Worm (Caenorhabditis elegans) whole organism, mixed stage, embryonic: ENCODE results near the gene mdt-1.2.

Source experiments
- bed-3 ChIP-seq: fragments of 200-800 bp; sonication (Bioruptor generic); optimal IDR thresholded peaks from 3 replicates; lab custom pipeline; 2018; ENCODE audit warnings: mild to moderate bottlenecking, missing genetic modification characterization, moderate library complexity, missing compliant biosample characterization
- blmp-1 ChIP-seq: fragments of 150-350 bp; optimal IDR thresholded peaks from 2 replicates; lab custom pipeline; 2014; ENCODE audit warnings: missing biosample characterization, missing genetic modification characterization
- ceh-39 ChIP-seq: fragments of 150-350 bp; optimal IDR thresholded peaks from 2 replicates; lab custom pipeline; 2014; ENCODE audit warnings: missing biosample characterization, missing genetic modification characterization
- ceh-83 ChIP-seq: fragments of 200-800 bp; sonication (Bioruptor generic); optimal IDR thresholded peaks from 2 replicates; lab custom pipeline; 2018; ENCODE audit warnings: mild to moderate bottlenecking, missing genetic modification characterization, missing compliant biosample characterization
- ces-1 ChIP-seq: fragments of 150-350 bp; optimal IDR thresholded peaks from 2 replicates; lab custom pipeline; 2014; ENCODE audit warnings: missing biosample characterization, missing genetic modification reagents, missing genetic modification characterization
- cnd-1 ChIP-seq: fragments of 200-800 bp; sonication (Bioruptor generic); optimal IDR thresholded peaks from 2 replicates; lab custom pipeline; 2018; ENCODE audit warnings: mild to moderate bottlenecking, missing genetic modification characterization, missing compliant biosample characterization
- drap-1 ChIP-seq: fragments of 200-800 bp; sonication (Bioruptor generic); optimal IDR thresholded peaks from 3 replicates; lab custom pipeline; 2018; ENCODE audit warnings: mild to moderate bottlenecking, missing genetic modification characterization, missing compliant biosample characterization
- elt-1 ChIP-seq: sonication (generic microtip); optimal IDR thresholded peaks from 2 replicates; lab custom pipeline; 2017; ENCODE audit warnings: missing genetic modification characterization, mild to moderate bottlenecking, missing compliant biosample characterization, antibody characterized with exemption, moderate library complexity, borderline replicate concordance; ENCODE audit not compliant: insufficient read depth
- elt-3 ChIP-seq: fragments of 150-350 bp; optimal IDR thresholded peaks from 2 replicates; lab custom pipeline; 2014; ENCODE audit warnings: missing biosample characterization, missing genetic modification characterization
- flh-1 ChIP-seq: fragments of 200-800 bp; sonication (Bioruptor generic); optimal IDR thresholded peaks from 2 replicates; lab custom pipeline; 2018; ENCODE audit warnings: mild to moderate bottlenecking, missing genetic modification characterization, moderate library complexity, missing compliant biosample characterization
- ham-2 ChIP-seq: fragments of 200-800 bp; sonication (Bioruptor generic); optimal IDR thresholded peaks from 2 replicates; lab custom pipeline; 2018; ENCODE audit warnings: mild to moderate bottlenecking, missing genetic modification characterization, missing compliant biosample characterization
- hlh-1 ChIP-seq: fragments of 150-350 bp; optimal IDR thresholded peaks from 2 replicates; lab custom pipeline; 2014; ENCODE audit warnings: missing biosample characterization, missing genetic modification reagents, missing genetic modification characterization
- lin-13 ChIP-seq: fragments of 150-350 bp; optimal IDR thresholded peaks from 2 replicates; lab custom pipeline; 2014; ENCODE audit warnings: missing biosample characterization, missing genetic modification characterization
- mab-5 ChIP-seq: fragments of 150-350 bp; optimal IDR thresholded peaks from 2 replicates; lab custom pipeline; 2014; ENCODE audit warnings: missing biosample characterization, missing genetic modification characterization
- mep-1 ChIP-seq: fragments of 150-350 bp; optimal IDR thresholded peaks from 2 replicates; lab custom pipeline; 2017; ENCODE audit warnings: missing biosample characterization, missing genetic modification reagents, missing genetic modification characterization, inconsistent platforms
- nhr-12 ChIP-seq: fragments of 150-350 bp; optimal IDR thresholded peaks from 2 replicates; lab custom pipeline; 2014; ENCODE audit warnings: missing biosample characterization, missing genetic modification characterization
- nhr-2 ChIP-seq: fragments of 150-350 bp; optimal IDR thresholded peaks from 2 replicates; lab custom pipeline; 2014; ENCODE audit warnings: missing biosample characterization, missing genetic modification characterization
- nhr-237 ChIP-seq: fragments of 150-350 bp; optimal IDR thresholded peaks from 2 replicates; lab custom pipeline; 2014; ENCODE audit warnings: missing biosample characterization, missing genetic modification characterization
- nhr-28 ChIP-seq: fragments of 150-350 bp; optimal IDR thresholded peaks from 2 replicates; lab custom pipeline; 2014; ENCODE audit warnings: missing biosample characterization, missing genetic modification characterization
- nhr-76 ChIP-seq: sonication (generic microtip); optimal IDR thresholded peaks from 2 replicates; lab custom pipeline; 2017; ENCODE audit warnings: missing biosample characterization, missing genetic modification characterization
- pha-4 ChIP-seq: fragments of 150-350 bp; optimal IDR thresholded peaks from 2 replicates; lab custom pipeline; 2018; ENCODE audit warnings: missing biosample characterization, missing genetic modification reagents, missing genetic modification characterization
- sem-2 ChIP-seq: fragments of 200-800 bp; sonication (Bioruptor generic); optimal IDR thresholded peaks from 2 replicates; lab custom pipeline; 2018; ENCODE audit warnings: mild to moderate bottlenecking, missing genetic modification characterization, missing compliant biosample characterization
- sptf-1 ChIP-seq: sonication (generic microtip); optimal IDR thresholded peaks from 2 replicates; lab custom pipeline; 2017; ENCODE audit warnings: mild to moderate bottlenecking, missing genetic modification characterization, moderate library complexity, missing compliant biosample characterization
- tbx-8 ChIP-seq: fragments of 200-800 bp; sonication (Bioruptor generic); optimal IDR thresholded peaks from 2 replicates; lab custom pipeline; 2018; ENCODE audit warnings: mild to moderate bottlenecking, missing genetic modification characterization, moderate library complexity, missing compliant biosample characterization
- unc-120 ChIP-seq: sonication (generic microtip); optimal IDR thresholded peaks from 2 replicates; lab custom pipeline; 2017; ENCODE audit warnings: missing genetic modification characterization, missing compliant biosample characterization; ENCODE audit not compliant: poor library complexity, severe bottlenecking
- unc-39 ChIP-seq: fragments of 150-350 bp; optimal IDR thresholded peaks from 2 replicates; lab custom pipeline; 2014; ENCODE audit warnings: missing biosample characterization, missing genetic modification characterization
- ztf-11 ChIP-seq: fragments of 150-350 bp; optimal IDR thresholded peaks from 2 replicates; lab custom pipeline; 2014; ENCODE audit warnings: missing biosample characterization, missing genetic modification characterization

mdt-1.2 gene

DNA sequence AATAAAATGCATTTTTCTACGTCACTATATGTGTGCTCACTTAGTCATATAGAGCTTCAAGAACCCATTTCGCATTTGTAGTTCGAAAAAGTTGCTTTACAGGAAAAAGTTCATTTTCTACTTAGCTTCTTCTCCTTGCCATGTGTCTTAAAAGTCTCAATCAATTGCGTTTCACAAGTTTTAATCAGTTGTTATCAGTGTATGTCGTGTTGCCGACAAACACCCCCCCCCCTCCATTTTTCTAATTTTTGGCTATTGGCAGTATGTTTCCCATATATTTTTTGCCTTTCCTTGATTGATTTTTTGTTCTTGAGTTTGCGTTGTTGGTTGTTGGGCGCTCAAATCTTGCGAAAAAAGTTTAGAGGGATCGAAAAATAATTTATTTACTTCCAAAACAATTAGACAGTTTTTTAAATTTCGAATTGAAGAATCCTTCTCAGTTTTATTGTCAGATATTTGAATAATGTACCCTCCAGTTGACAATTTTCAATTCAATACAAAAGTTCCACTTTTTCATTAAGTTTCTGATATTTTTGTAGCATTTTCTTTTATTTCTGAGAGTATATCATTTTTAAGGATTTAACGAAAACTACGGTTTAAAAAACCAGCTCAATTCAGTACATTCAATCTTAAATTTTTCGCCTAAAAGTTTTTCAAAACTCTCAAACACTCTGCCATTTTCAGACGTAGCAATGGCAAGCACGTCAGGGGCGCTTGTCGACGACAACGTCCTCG is 34.5 kb downstream of the mdt-1.2 start, which contains the start of gene sid-3:
TSS of gene sid-3 (plus strand) at position 685 of the 735 bp plus-strand sequence.
- no peak for TF ChIP-seq nhr-12 (tag; lab: Kevin White, UChicago)
- no peak for TF ChIP-seq ces-1 (GFP tag; lab: Kevin White, UChicago)
- no peak for TF ChIP-seq nhr-2 (tag; lab: Kevin White, UChicago)
- no peak for TF ChIP-seq ham-2 (GFP tag; lab: Kevin White, UChicago)
- no peak for TF ChIP-seq pha-4 (tag; lab: Kevin White, UChicago)
- TF ChIP-seq ztf-11: no peak
- TF ChIP-seq nhr-76: no peak
- TF ChIP-seq ceh-39: no peak

DNA sequence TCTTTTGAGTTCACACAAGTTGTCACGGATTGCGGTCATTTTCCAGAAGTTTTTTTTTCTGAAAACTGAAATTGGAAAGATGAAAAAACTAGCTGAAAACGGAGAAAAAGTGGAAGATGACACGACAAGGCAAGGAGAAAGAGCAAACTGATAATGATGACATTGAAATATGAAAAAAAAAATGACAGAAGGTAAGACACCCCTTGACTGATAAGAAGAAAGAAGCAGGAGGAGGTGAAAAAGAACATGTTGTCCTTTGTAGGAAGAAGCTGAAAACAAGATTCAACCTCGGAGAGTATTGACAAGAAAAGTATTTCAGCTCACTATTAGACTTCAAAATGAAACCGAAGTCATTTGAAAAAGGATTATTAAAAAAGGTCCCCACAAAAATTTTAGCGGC is 43.8 kb downstream of the mdt-1.2 start, which contains the start of gene B0302.5:
TSS of gene B0302.5 (minus strand) at position 58 of the 400 bp plus-strand sequence.
- TF ChIP-seq nhr-2 (tag; lab: Kevin White, UChicago) (no peak), ceh-83 (GFP tag; lab: Kevin White, UChicago) (no peak), mep-1 (tag; lab: Kevin White, UChicago) (no peak), flh-1 (no peak)

DNA sequence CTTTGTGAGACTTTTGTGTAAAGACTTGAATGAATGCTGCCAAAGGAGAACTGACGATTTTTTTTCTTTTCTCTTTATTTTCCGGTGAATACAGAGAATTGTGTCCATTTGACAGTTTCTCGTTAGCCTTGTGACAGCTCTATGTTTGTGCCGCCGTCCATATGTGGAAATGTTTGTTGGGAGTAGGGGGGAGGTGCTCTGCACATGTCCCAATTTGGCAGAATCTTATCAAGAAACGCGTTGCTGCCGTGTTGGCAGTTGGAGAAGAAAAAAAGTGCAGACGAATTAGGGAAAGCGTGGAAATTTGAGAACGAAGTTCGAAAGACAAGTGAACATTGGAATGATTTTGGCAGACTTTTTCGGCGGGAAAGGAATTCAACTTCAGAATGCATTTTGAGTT is 46.5 kb downstream of the mdt-1.2 start:
- TF ChIP-seq nhr-237: no peak
- TF ChIP-seq lin-13 (tag; lab: Kevin White, UChicago): no peak
- TF ChIP-seq ceh-83 (GFP tag; lab: Kevin White, UChicago): no peak
- TF ChIP-seq mab-5 (tag; lab: Kevin White, UChicago): no peak
- no peak for TF ChIP-seq ceh-39
- TF ChIP-seq nhr-28: no peak
- TF ChIP-seq hlh-1 (tag; lab: Kevin White, UChicago): no peak
- TF ChIP-seq nhr-12 (tag; lab: Kevin White, UChicago): no peak
- TF ChIP-seq bed-3 (GFP tag; lab: Kevin White, UChicago): no peak
- TF ChIP-seq elt-1: no peak

DNA sequence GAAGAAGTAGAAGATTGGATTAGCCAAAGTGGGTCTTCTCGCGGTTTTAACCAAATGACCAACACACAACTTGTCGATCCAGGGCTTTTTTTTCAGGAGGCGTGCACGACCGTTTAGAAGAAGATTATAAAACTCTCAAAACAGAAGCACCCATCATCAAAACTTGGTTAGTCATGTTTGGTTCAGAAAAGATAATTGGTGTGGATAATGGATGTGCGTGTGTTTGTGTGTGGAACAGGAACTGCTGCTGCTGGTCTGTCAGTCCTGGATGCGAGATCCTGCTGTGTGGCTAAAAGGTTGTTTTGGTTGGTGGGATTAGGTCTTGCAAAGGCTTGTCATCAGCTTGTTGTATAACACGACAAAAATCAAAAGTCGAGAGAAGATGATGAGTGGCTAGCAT is 52.1 kb downstream of the mdt-1.2 start:
- TF ChIP-seq cnd-1 (tag; lab: Kevin White, UChicago) (no peak), unc-39 (tag; lab: Kevin White, UChicago) (no peak), hlh-1 (tag; lab: Kevin White, UChicago) (no peak), nhr-28 (no peak), elt-3 (tag; lab: Kevin White, UChicago) (no peak), nhr-237 (no peak), drap-1 (GFP tag; lab: Kevin White, UChicago) (no peak), ham-2 (GFP tag; lab: Kevin White, UChicago) (no peak), nhr-2 (tag; lab: Kevin White, UChicago) (no peak), unc-120 (tag; lab: Kevin White, UChicago) (no peak), ces-1 (GFP tag; lab: Kevin White, UChicago) (no peak), sptf-1 (tag; lab: Kevin White, UChicago) (no peak), tbx-8 (GFP tag; lab: Kevin White, UChicago) (no peak), sem-2 (GFP tag; lab: Kevin White, UChicago) (no peak), flh-1 (no peak), ceh-83 (GFP tag; lab: Kevin White, UChicago) (no peak), pha-4 (tag; lab: Kevin White, UChicago) (no peak), lin-13 (tag; lab: Kevin White, UChicago) (no peak), blmp-1 (tag; lab: Kevin White, UChicago) (no peak), mep-1 (tag; lab: Kevin White, UChicago) (no peak)
